Worm (Caenorhabditis elegans): Measurements from ENCODE around the gene ssp-34.

Gene ssp-34

ce11 chrIV:10695203-10695602 is 43.2 kb downstream of the ssp-34 start, which contains the start of gene R102.4:
Gene R102.4 (minus strand): TSS chrIV:10695303.
- TF ChIP-seq ceh-82 (tag; optimal IDR thresholded peaks at IDR 0.05) (no peak), nhr-77 (tag; optimal IDR thresholded peaks at IDR 0.05) (no peak), nhr-43 (tag; optimal IDR thresholded peaks at IDR 0.05; ENCODE audit: poor library complexity, severe bottlenecking) (no peak), elt-1 (tag; optimal IDR thresholded peaks at IDR 0.05) (no peak), pqm-1 (tag; optimal IDR thresholded peaks at IDR 0.05) (no peak), ama-1 (optimal IDR thresholded peaks at IDR 0.05) (no peak), R02D3.7 (tag; optimal IDR thresholded peaks at IDR 0.05) (no peak), daf-12 (tag; optimal IDR thresholded peaks at IDR 0.05) (no peak), elt-3 (tag; optimal IDR thresholded peaks at IDR 0.05) (no peak), nhr-23 (tag; optimal IDR thresholded peaks at IDR 0.05) (no peak), aly-2 (tag; optimal IDR thresholded peaks at IDR 0.05) (no peak), egl-27 (tag; optimal IDR thresholded peaks at IDR 0.05) (no peak), zag-1 (tag; optimal IDR thresholded peaks at IDR 0.05) (no peak), nfya-1 (tag; optimal IDR thresholded peaks at IDR 0.05; ENCODE audit: insufficient read depth) (no peak)

ce11 chrIV:10690139-10690538 is 48.3 kb downstream of the ssp-34 start, which contains the start of gene R102.8:
Gene R102.8 (minus strand): TSS chrIV:10690239.
- TF ChIP-seq tbx-2 (tag; optimal IDR thresholded peaks at IDR 0.05) (no peak), lin-15B (tag; optimal IDR thresholded peaks at IDR 0.05) (no peak)

- TF ChIP-seq nhr-11 (tag; optimal IDR thresholded peaks at IDR 0.05) (peak; percentile 7), egl-5 (tag; optimal IDR thresholded peaks at IDR 0.05) (no peak)
Measured at ce11 chrIV:10688972-10689567, 49.3 kb downstream of the ssp-34 start, which contains the start of gene R102.3. Gene R102.3 (plus strand): TSS chrIV:10689517.

All from whole organism, L3 larva.